Fruit fly (Drosophila melanogaster): ENCODE results near the gene CG44837.

- no peak for TF ChIP-seq Myc (optimal IDR thresholded peaks at IDR 0.05)
- TF ChIP-seq h (optimal IDR thresholded peaks at IDR 0.05): no peak
- TF ChIP-seq insv (optimal IDR thresholded peaks at IDR 0.05): no peak
Observed at dm6 chr3L:11938716-11939115, at the start of gene CG44837.

Measured in Kc167 (cell line).